Worm (Caenorhabditis elegans): ENCODE measurements around the gene F09B12.5.

F09B12.5 gene

ce11 chrX:15103481-15103880 lies 19.0 kb downstream of the F09B12.5 start:
- no peak for TF ChIP-seq ceh-63 (GFP tag; optimal IDR thresholded peaks at IDR 0.05)
- TF ChIP-seq unc-130 (tag; optimal IDR thresholded peaks at IDR 0.05): no peak
- TF ChIP-seq nhr-11 (tag; optimal IDR thresholded peaks at IDR 0.05): no peak
- no peak for TF ChIP-seq isw-1 (GFP tag; IDR thresholded peaks at IDR 0.05)
- TF ChIP-seq zag-1 (tag; optimal IDR thresholded peaks at IDR 0.05): no peak
- TF ChIP-seq ztf-4 (tag; optimal IDR thresholded peaks at IDR 0.05): no peak
- TF ChIP-seq nhr-28 (tag; optimal IDR thresholded peaks at IDR 0.05): no peak
- TF ChIP-seq unc-98 (GFP tag; IDR thresholded peaks at IDR 0.05): no peak
- TF ChIP-seq alr-1 (tag; optimal IDR thresholded peaks at IDR 0.05; ENCODE audit: borderline replicate concordance): no peak
- no peak for TF ChIP-seq nhr-77 (tag; optimal IDR thresholded peaks at IDR 0.05)
- TF ChIP-seq unc-30 (tag; optimal IDR thresholded peaks at IDR 0.05): no peak
- TF ChIP-seq egl-27 (tag; optimal IDR thresholded peaks at IDR 0.05): no peak
- no peak for TF ChIP-seq lin-39 (tag; optimal IDR thresholded peaks at IDR 0.05)
- TF ChIP-seq jun-1 (tag; optimal IDR thresholded peaks at IDR 0.05): no peak
- TF ChIP-seq egl-13 (tag; optimal IDR thresholded peaks at IDR 0.05): no peak
- no peak for TF ChIP-seq fkh-10 (GFP tag; optimal IDR thresholded peaks at IDR 0.05)

- TF ChIP-seq nhr-237 (tag; optimal IDR thresholded peaks at IDR 0.05): no peak
- TF ChIP-seq blmp-1 (tag; optimal IDR thresholded peaks at IDR 0.05): peak; percentile 94
- TF ChIP-seq sup-37 (GFP tag; optimal IDR thresholded peaks at IDR 0.05): no peak
- no peak for TF ChIP-seq Y116A8C.19 (tag; optimal IDR thresholded peaks at IDR 0.05; ENCODE audit: borderline replicate concordance)
- no peak for TF ChIP-seq unc-98 (GFP tag; IDR thresholded peaks at IDR 0.05)
- no peak for TF ChIP-seq hlh-4 (tag; optimal IDR thresholded peaks at IDR 0.05)
- TF ChIP-seq ama-1 (optimal IDR thresholded peaks at IDR 0.05): no peak
- TF ChIP-seq ceh-88 (GFP tag; IDR thresholded peaks at IDR 0.05): no peak
Measured at ce11 chrX:15104963-15105493, 20.5 kb downstream of the F09B12.5 start.

ce11 chrX:15107747-15108252 lies 23.3 kb downstream of the F09B12.5 start, which contains the start of gene mlt-9:
Gene mlt-9, minus strand, starts transcription at chrX:15107797.
- no peak for TF ChIP-seq hlh-17 (GFP tag; optimal IDR thresholded peaks at IDR 0.05; ENCODE audit: borderline replicate concordance)
- TF ChIP-seq blmp-1 (tag; optimal IDR thresholded peaks at IDR 0.05): peak; percentile 54

ce11 chrX:15112172-15112571 lies 27.7 kb downstream of the F09B12.5 start:
- TF ChIP-seq snpc-4 (tag; optimal IDR thresholded peaks at IDR 0.05) (peak; percentile 5), aha-1 (tag; optimal IDR thresholded peaks at IDR 0.05) (no peak)

- TF ChIP-seq unc-62 (GFP tag; optimal IDR thresholded peaks at IDR 0.05) (no peak), nhr-11 (tag; optimal IDR thresholded peaks at IDR 0.05) (no peak), mep-1 (tag; optimal IDR thresholded peaks at IDR 0.05) (no peak), lsy-2 (tag; optimal IDR thresholded peaks at IDR 0.05) (no peak), irx-1 (tag; optimal IDR thresholded peaks at IDR 0.05) (no peak), ceh-63 (GFP tag; optimal IDR thresholded peaks at IDR 0.05) (no peak), egl-13 (tag; optimal IDR thresholded peaks at IDR 0.05) (no peak), lin-13 (GFP tag; optimal IDR thresholded peaks at IDR 0.05) (no peak), hlh-4 (tag; optimal IDR thresholded peaks at IDR 0.05) (no peak), nhr-71 (tag; optimal IDR thresholded peaks at IDR 0.05) (no peak)
Measured at ce11 chrX:15115748-15116147, 31.3 kb downstream of the F09B12.5 start.

- no peak for TF ChIP-seq nhr-76 (tag; optimal IDR thresholded peaks at IDR 0.05)
- no peak for TF ChIP-seq nhr-47 (tag; optimal IDR thresholded peaks at IDR 0.05)
- no peak for TF ChIP-seq lin-14 (GFP tag; optimal IDR thresholded peaks at IDR 0.05)
- no peak for TF ChIP-seq dsc-1 (tag; optimal IDR thresholded peaks at IDR 0.05)
- TF ChIP-seq lsy-2 (tag; optimal IDR thresholded peaks at IDR 0.05): no peak
- no peak for TF ChIP-seq jun-1 (tag; optimal IDR thresholded peaks at IDR 0.05)
- no peak for TF ChIP-seq Y116A8C.19 (tag; optimal IDR thresholded peaks at IDR 0.05; ENCODE audit: borderline replicate concordance)
- TF ChIP-seq C04F5.9 (tag; optimal IDR thresholded peaks at IDR 0.05): no peak
- no peak for TF ChIP-seq nhr-11 (tag; optimal IDR thresholded peaks at IDR 0.05)
- TF ChIP-seq ceh-82 (tag; optimal IDR thresholded peaks at IDR 0.05): no peak
- TF ChIP-seq tlp-1 (tag; optimal IDR thresholded peaks at IDR 0.05): no peak
Measured at ce11 chrX:15116514-15116913, 32.0 kb downstream of the F09B12.5 start, which contains the start of gene R07D5.2. Gene R07D5.2, minus strand, starts transcription at chrX:15116614.
